Fruit fly (Drosophila melanogaster): ENCODE measurements around the gene CG12402.

- TF ChIP-seq CTCF (optimal IDR thresholded peaks at IDR 0.05) (no peak), CG8478 (optimal IDR thresholded peaks at IDR 0.05) (no peak)
Observed at dm6 chr3R:14088157-14088556, 20.0 kb downstream of the CG12402 start.

Measured in S2 (cell line).